Fruit fly (Drosophila melanogaster): Measurements from ENCODE around the gene CG14194.

DNA sequence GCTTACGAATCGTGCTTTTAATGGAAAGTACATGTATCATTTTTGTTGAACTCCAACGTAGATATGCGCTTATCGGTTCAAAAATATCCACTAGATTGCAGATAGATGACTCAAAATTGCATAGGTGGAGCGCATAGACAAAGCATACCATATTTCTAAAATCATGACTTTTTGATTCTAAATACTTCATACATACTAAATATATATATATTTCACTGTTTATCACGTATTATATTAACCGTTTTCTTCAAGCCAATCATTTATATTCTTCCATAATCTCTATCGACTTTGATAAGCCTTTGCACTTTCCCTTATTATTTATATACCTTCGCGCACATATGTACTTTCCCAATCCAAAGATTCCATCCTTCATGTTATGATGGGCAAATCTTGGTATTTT lies 18.6 kb downstream of the CG14194 start, which contains the start of gene CG14195:
- TF ChIP-seq CG8478 (optimal IDR thresholded peaks at IDR 0.05) (no peak), CTCF (optimal IDR thresholded peaks at IDR 0.05) (no peak)
